Worm (Caenorhabditis elegans) whole organism, L2 larva: Measurements from ENCODE around the gene sru-16.
"Not testable (repeated sequence)": the region's sequence is repeated elsewhere in the genome, so short reads cannot be mapped to it uniquely, and the experiment has no call there.

Source experiments
- C34F6.9 ChIP-seq: fragments of 150-350 bp; optimal IDR thresholded peaks from 2 replicates; lab custom pipeline; 2014; ENCODE audit warnings: missing biosample characterization, missing genetic modification characterization
- F13H6.1 ChIP-seq: sonication (generic microtip); optimal IDR thresholded peaks from 2 replicates; lab custom pipeline; 2016; ENCODE audit warnings: missing genetic modification characterization, missing compliant biosample characterization
- R02D3.7 ChIP-seq: fragments of 150-350 bp; optimal IDR thresholded peaks from 2 replicates; lab custom pipeline; 2014; ENCODE audit warnings: missing biosample characterization, missing genetic modification characterization
- Y55F3AM.14 ChIP-seq: fragments of 200-800 bp; sonication (Bioruptor generic); optimal IDR thresholded peaks from 2 replicates; lab custom pipeline; 2018; ENCODE audit warnings: mild to moderate bottlenecking, missing genetic modification characterization, missing compliant biosample characterization
- ZK546.5 ChIP-seq: sonication (generic microtip); optimal IDR thresholded peaks from 2 replicates; lab custom pipeline; 2017; ENCODE audit warnings: missing biosample characterization, missing genetic modification characterization
- alr-1 ChIP-seq: fragments of 150-350 bp; optimal IDR thresholded peaks from 2 replicates; lab custom pipeline; 2014; ENCODE audit warnings: missing biosample characterization, missing genetic modification characterization
- ama-1 ChIP-seq: fragments of 150-350 bp; optimal IDR thresholded peaks from 2 replicates; lab custom pipeline; 2018; ENCODE audit warnings: inconsistent platforms
- blmp-1 ChIP-seq: sonication (generic microtip); optimal IDR thresholded peaks from 2 replicates; lab custom pipeline; 2017; ENCODE audit warnings: missing genetic modification characterization, mild to moderate bottlenecking, missing compliant biosample characterization, antibody characterized with exemption, moderate library complexity; ENCODE audit not compliant: insufficient read depth
- ceh-16 ChIP-seq: fragments of 150-350 bp; optimal IDR thresholded peaks from 2 replicates; lab custom pipeline; 2014; ENCODE audit warnings: missing biosample characterization, missing genetic modification characterization
- ceh-82 ChIP-seq: fragments of 150-350 bp; optimal IDR thresholded peaks from 2 replicates; lab custom pipeline; 2014; ENCODE audit warnings: missing biosample characterization, missing genetic modification characterization
- crh-2 ChIP-seq: sonication (generic microtip); optimal IDR thresholded peaks from 2 replicates; lab custom pipeline; 2017; ENCODE audit warnings: missing biosample characterization, missing genetic modification characterization
- dmd-4 ChIP-seq: sonication (generic microtip); optimal IDR thresholded peaks from 2 replicates; lab custom pipeline; 2017; ENCODE audit warnings: missing biosample characterization, missing genetic modification characterization
- egl-27 ChIP-seq: sonication (generic microtip); optimal IDR thresholded peaks from 3 replicates; lab custom pipeline; 2017; ENCODE audit warnings: missing biosample characterization, missing genetic modification reagents, missing genetic modification characterization
- elt-1 ChIP-seq: fragments of 150-350 bp; optimal IDR thresholded peaks from 2 replicates; lab custom pipeline; 2014; ENCODE audit warnings: missing biosample characterization, missing genetic modification characterization
- elt-3 ChIP-seq: sonication (generic microtip); optimal IDR thresholded peaks from 2 replicates; lab custom pipeline; 2017; ENCODE audit warnings: missing biosample characterization, missing genetic modification characterization
- fos-1 ChIP-seq: fragments of 150-350 bp; optimal IDR thresholded peaks from 2 replicates; lab custom pipeline; 2014; ENCODE audit warnings: missing biosample characterization, missing genetic modification characterization
- gmeb-1 ChIP-seq: fragments of 150-350 bp; optimal IDR thresholded peaks from 2 replicates; lab custom pipeline; 2014; ENCODE audit warnings: missing biosample characterization, missing genetic modification characterization
- lin-11 ChIP-seq: fragments of 150-350 bp; sonication (generic microtip); optimal IDR thresholded peaks from 2 replicates; lab custom pipeline; 2014; ENCODE audit warnings: missing biosample characterization, missing genetic modification characterization, inconsistent platforms, mixed read lengths
- lin-13 ChIP-seq: fragments of 150-350 bp; optimal IDR thresholded peaks from 2 replicates; lab custom pipeline; 2014; ENCODE audit warnings: missing biosample characterization, missing genetic modification reagents, missing genetic modification characterization
- lin-39 ChIP-seq: fragments of 150-350 bp; optimal IDR thresholded peaks from 2 replicates; lab custom pipeline; 2014; ENCODE audit warnings: missing biosample characterization, missing genetic modification reagents, missing genetic modification characterization
- mab-5 ChIP-seq: fragments of 150-350 bp; optimal IDR thresholded peaks from 2 replicates; lab custom pipeline; 2014; ENCODE audit warnings: missing biosample characterization, missing genetic modification characterization
- mbf-1 ChIP-seq: sonication (generic microtip); optimal IDR thresholded peaks from 2 replicates; lab custom pipeline; 2017; ENCODE audit warnings: missing biosample characterization, missing genetic modification characterization
- mdl-1 ChIP-seq, 2 experiments: fragments of 150-350 bp in 1 of 2; sonication (generic microtip) in 1 of 2; optimal IDR thresholded peaks; 2 replicates each; lab custom pipeline; 2017; ENCODE audit warnings: missing biosample characterization in 2 of 2, missing genetic modification characterization in 2 of 2
- nhr-11 ChIP-seq: fragments of 150-350 bp; optimal IDR thresholded peaks from 2 replicates; lab custom pipeline; 2014; ENCODE audit warnings: missing biosample characterization, missing genetic modification characterization
- nhr-12 ChIP-seq: fragments of 150-350 bp; optimal IDR thresholded peaks from 2 replicates; lab custom pipeline; 2014; ENCODE audit warnings: missing biosample characterization, missing genetic modification characterization
- nhr-129 ChIP-seq: fragments of 150-350 bp; optimal IDR thresholded peaks from 2 replicates; lab custom pipeline; 2014; ENCODE audit warnings: missing biosample characterization, missing genetic modification characterization
- nhr-21 ChIP-seq: fragments of 150-350 bp; optimal IDR thresholded peaks from 2 replicates; lab custom pipeline; 2014; ENCODE audit warnings: missing biosample characterization, missing genetic modification characterization
- nhr-23 ChIP-seq: fragments of 150-350 bp; optimal IDR thresholded peaks from 2 replicates; lab custom pipeline; 2014; ENCODE audit warnings: missing biosample characterization, missing genetic modification reagents, missing genetic modification characterization
- nhr-237 ChIP-seq: fragments of 150-350 bp; optimal IDR thresholded peaks from 2 replicates; lab custom pipeline; 2014; ENCODE audit warnings: missing biosample characterization, missing genetic modification characterization
- nhr-25 ChIP-seq: fragments of 150-350 bp; sonication (generic microtip); optimal IDR thresholded peaks from 3 replicates; lab custom pipeline; 2014; ENCODE audit warnings: missing biosample characterization, missing genetic modification characterization
- peb-1 ChIP-seq: fragments of 150-350 bp; optimal IDR thresholded peaks from 2 replicates; lab custom pipeline; 2014; ENCODE audit warnings: missing biosample characterization, missing genetic modification characterization
- sem-4 ChIP-seq: fragments of 150-350 bp; optimal IDR thresholded peaks from 2 replicates; lab custom pipeline; 2014; ENCODE audit warnings: missing biosample characterization, missing genetic modification reagents, missing genetic modification characterization
- skn-1 ChIP-seq: sonication (generic microtip); optimal IDR thresholded peaks from 2 replicates; lab custom pipeline; 2017; ENCODE audit warnings: missing biosample characterization, missing genetic modification characterization
- sma-9 ChIP-seq, 2 experiments: fragments of 150-350 bp in 1 of 2; sonication (generic microtip) in 1 of 2; optimal IDR thresholded peaks; 2 replicates each; lab custom pipeline; 2014 to 2016; ENCODE audit warnings: missing genetic modification characterization in 2 of 2, mild to moderate bottlenecking in 1 of 2, missing biosample characterization in 1 of 2, missing compliant biosample characterization in 1 of 2, missing genetic modification reagents in 1 of 2, moderate library complexity in 1 of 2
- snpc-4 ChIP-seq: fragments of 150-350 bp; optimal IDR thresholded peaks from 2 replicates; lab custom pipeline; 2014; ENCODE audit warnings: missing biosample characterization, missing genetic modification characterization
- unc-39 ChIP-seq: fragments of 150-350 bp; optimal IDR thresholded peaks from 2 replicates; lab custom pipeline; 2014; ENCODE audit warnings: missing biosample characterization, missing genetic modification characterization
- unc-55 ChIP-seq: fragments of 150-350 bp; sonication (generic microtip); optimal IDR thresholded peaks from 3 replicates; lab custom pipeline; 2014; ENCODE audit warnings: missing biosample characterization, missing genetic modification reagents, missing genetic modification characterization
- unc-62 ChIP-seq: fragments of 150-350 bp; optimal IDR thresholded peaks from 2 replicates; lab custom pipeline; 2014; ENCODE audit warnings: missing biosample characterization, missing genetic modification reagents, missing genetic modification characterization
- zag-1 ChIP-seq: fragments of 150-350 bp; optimal IDR thresholded peaks from 2 replicates; lab custom pipeline; 2014; ENCODE audit warnings: missing biosample characterization, missing genetic modification characterization
- ztf-1 ChIP-seq: fragments of 200-800 bp; sonication (Bioruptor generic); conservative IDR thresholded peaks from 2 replicates; pipeline ENCODE4 v1.3.6; 2022; ENCODE audit warnings: missing genetic modification characterization, missing compliant biosample characterization
- ztf-11 ChIP-seq: sonication (generic microtip); optimal IDR thresholded peaks from 2 replicates; lab custom pipeline; 2017; ENCODE audit warnings: missing biosample characterization, missing genetic modification characterization
- ztf-4 ChIP-seq: fragments of 150-350 bp; optimal IDR thresholded peaks from 2 replicates; lab custom pipeline; 2014; ENCODE audit warnings: missing biosample characterization, missing genetic modification characterization

Gene sru-16

DNA sequence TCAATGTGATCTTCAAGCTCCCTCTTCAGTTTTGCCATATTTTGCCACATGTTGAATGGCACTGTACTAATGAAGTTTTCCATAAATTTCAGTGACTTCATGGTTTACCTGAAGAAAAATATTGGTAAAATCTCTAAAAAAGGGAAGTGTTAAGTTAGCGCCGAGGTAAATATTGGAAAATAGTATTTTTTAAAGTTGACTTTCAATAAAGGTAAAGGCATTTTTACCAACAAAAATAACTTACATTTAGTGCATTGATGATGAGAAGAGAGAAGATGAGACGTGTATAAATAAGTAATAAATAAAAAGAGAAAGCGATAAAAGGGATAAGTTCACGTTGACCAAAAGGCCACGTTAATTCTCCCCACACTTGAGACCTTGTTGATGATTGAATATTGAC is 879 bp upstream of the sru-16 start, which contains the start of gene Y45F10B.8:
Gene Y45F10B.8, minus strand, starts transcription at position 101 of the 400 bp plus-strand sequence.
- TF ChIP-seq ztf-11, skn-1, elt-1 (tag; lab: Kevin White, UChicago): not testable (repeated sequence)
- TF ChIP-seq, all 48 proteins: peak for 0; not testable (repeated sequence) for 48

DNA sequence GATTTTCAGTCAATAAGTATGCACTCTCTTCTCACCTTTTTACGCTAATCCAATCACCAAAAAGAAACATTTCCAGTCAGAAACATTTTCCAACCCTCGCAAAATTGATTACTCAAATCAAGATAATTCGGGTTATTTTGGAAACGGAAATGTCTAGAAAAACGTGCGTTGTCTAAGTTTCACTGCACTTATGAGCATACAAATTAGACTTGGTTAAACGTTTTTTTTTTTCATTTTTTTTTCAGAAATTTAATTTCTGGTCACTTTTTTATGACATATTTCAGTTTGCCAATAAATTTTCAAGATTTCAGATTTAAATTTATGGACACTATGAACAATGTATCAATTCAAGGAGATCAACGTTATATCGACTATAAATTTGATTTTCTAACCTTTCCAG is 3.9 kb downstream of the sru-16 start, which contains the start of gene sru-12:
Gene sru-12, plus strand, starts transcription at position 301 of the 400 bp plus-strand sequence.
- TF ChIP-seq nhr-11 (no peak), sma-9 (GFP tag; optimal IDR thresholded peaks at IDR 0.05; lab: Kevin White, UChicago) (no peak), sma-9 (tag; optimal IDR thresholded peaks at IDR 0.05; lab: Kevin White, UChicago) (no peak), fos-1 (tag; lab: Kevin White, UChicago) (no peak), ztf-1 (no peak), dmd-4 (tag; lab: Kevin White, UChicago) (no peak), lin-13 (GFP tag; lab: Kevin White, UChicago) (no peak), nhr-25 (no peak), nhr-21 (no peak), ceh-82 (no peak), nhr-12 (tag; lab: Kevin White, UChicago) (no peak), zag-1 (tag; lab: Kevin White, UChicago) (no peak), nhr-23 (tag; lab: Kevin White, UChicago) (no peak), snpc-4 (tag; lab: Kevin White, UChicago) (no peak), ztf-4 (tag; lab: Kevin White, UChicago) (no peak), unc-55 (GFP tag; lab: Kevin White, UChicago) (no peak), mbf-1 (no peak), ZK546.5 (no peak), crh-2 (tag; lab: Kevin White, UChicago) (no peak), Y55F3AM.14 (GFP tag; lab: Kevin White, UChicago) (no peak), nhr-237 (no peak)

DNA sequence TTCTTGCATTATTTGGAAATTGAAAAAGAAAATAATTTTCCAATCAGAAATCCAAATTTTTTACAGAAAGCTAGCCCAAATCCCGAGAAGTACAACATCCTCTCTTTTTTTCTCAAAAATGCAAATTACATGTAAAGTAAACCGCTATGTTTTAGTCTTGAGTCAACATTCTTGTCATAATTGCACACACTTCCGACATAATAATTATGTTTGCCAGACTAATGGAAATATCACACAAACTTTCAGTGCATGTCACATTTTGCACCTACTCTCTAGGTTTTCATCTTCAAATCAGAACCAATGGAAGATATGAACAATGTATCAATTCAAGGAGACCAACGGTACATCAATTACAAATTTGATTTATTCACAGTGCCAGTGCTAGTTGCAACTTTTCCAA is 5.6 kb downstream of the sru-16 start, which contains the start of gene sru-11:
Gene sru-11, plus strand, starts transcription at position 301 of the 400 bp plus-strand sequence.
- no peak for TF ChIP-seq nhr-25
- no peak for TF ChIP-seq mdl-1 (tag; optimal IDR thresholded peaks at IDR 0.05; lab: Kevin White, UChicago)
- TF ChIP-seq zag-1 (tag; lab: Kevin White, UChicago), result no peak
- TF ChIP-seq fos-1 (tag; lab: Kevin White, UChicago), result no peak
- TF ChIP-seq R02D3.7, result no peak
- no peak for TF ChIP-seq ama-1 (lab: Kevin White, UChicago)
- no peak for TF ChIP-seq unc-62 (GFP tag; lab: Kevin White, UChicago)
- TF ChIP-seq unc-55 (GFP tag; lab: Kevin White, UChicago), result no peak
- TF ChIP-seq F13H6.1, result no peak
- TF ChIP-seq unc-39, result no peak
- no peak for TF ChIP-seq egl-27 (tag; lab: Kevin White, UChicago)
- TF ChIP-seq lin-11, result no peak
- no peak for TF ChIP-seq dmd-4 (tag; lab: Kevin White, UChicago)
- no peak for TF ChIP-seq blmp-1
- TF ChIP-seq elt-3 (tag; lab: Kevin White, UChicago), result no peak
- no peak for TF ChIP-seq lin-39
- TF ChIP-seq skn-1 (tag; lab: Kevin White, UChicago), result no peak

DNA sequence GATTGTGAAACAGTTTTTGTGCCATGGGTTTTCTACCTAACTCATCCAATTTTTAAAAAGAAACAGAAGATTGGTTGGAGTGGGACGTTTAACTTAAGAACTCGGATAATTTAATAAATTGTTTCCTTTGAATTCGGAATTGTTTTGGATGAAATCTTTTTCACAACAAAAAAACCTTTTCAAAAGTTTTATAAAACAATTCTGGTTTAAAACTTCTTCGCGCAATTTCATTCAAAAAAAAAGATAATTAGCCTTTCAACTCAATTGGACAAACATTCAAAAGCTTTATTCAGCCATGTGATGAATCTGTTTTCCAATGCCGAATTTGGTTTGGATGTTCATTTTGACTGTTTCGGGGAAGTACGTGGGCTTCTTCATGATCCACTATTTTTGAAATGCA is 8.1 kb downstream of the sru-16 start, which contains the start of gene Y45F10B.12:
Gene Y45F10B.12, plus strand, starts transcription at position 301 of the 400 bp plus-strand sequence.
- TF ChIP-seq nhr-237, result no peak
- no peak for TF ChIP-seq lin-13 (GFP tag; lab: Kevin White, UChicago)
- no peak for TF ChIP-seq snpc-4 (tag; lab: Kevin White, UChicago)
- no peak for TF ChIP-seq ceh-82
- TF ChIP-seq C34F6.9, result no peak
- TF ChIP-seq alr-1, result no peak
- TF ChIP-seq lin-11, result no peak
- TF ChIP-seq mab-5 (tag; lab: Kevin White, UChicago), result no peak
- no peak for TF ChIP-seq lin-39
- no peak for TF ChIP-seq dmd-4 (tag; lab: Kevin White, UChicago)
- TF ChIP-seq ztf-4 (tag; lab: Kevin White, UChicago), result no peak
- no peak for TF ChIP-seq nhr-129 (tag; lab: Kevin White, UChicago)
- TF ChIP-seq peb-1, result no peak
- no peak for TF ChIP-seq crh-2 (tag; lab: Kevin White, UChicago)
- no peak for TF ChIP-seq gmeb-1 (tag; lab: Kevin White, UChicago)
- no peak for TF ChIP-seq ceh-16
- TF ChIP-seq sem-4, result no peak
- no peak for TF ChIP-seq unc-39
